Worm (Caenorhabditis elegans) whole organism, L1 larva: ENCODE results near the gene ccch-1.

Experiments
- C16A3.4 ChIP-seq: fragments of 150-350 bp; optimal IDR thresholded peaks from 2 replicates; lab custom pipeline; 2014; ENCODE audit warnings: missing biosample characterization, missing genetic modification characterization
- aha-1 ChIP-seq: fragments of 150-350 bp; optimal IDR thresholded peaks from 2 replicates; lab custom pipeline; 2014; ENCODE audit warnings: missing biosample characterization, missing genetic modification characterization
- alr-1 ChIP-seq: fragments of 200-800 bp; sonication (Bioruptor generic); optimal IDR thresholded peaks from 2 replicates; lab custom pipeline; 2018; ENCODE audit warnings: borderline replicate concordance, mild to moderate bottlenecking, missing genetic modification characterization, missing compliant biosample characterization
- ama-1 ChIP-seq: fragments of 150-350 bp; optimal IDR thresholded peaks from 2 replicates; lab custom pipeline; 2014
- blmp-1 ChIP-seq: fragments of 150-350 bp; optimal IDR thresholded peaks from 2 replicates; lab custom pipeline; 2014; ENCODE audit warnings: missing biosample characterization, missing genetic modification characterization
- ceh-63 ChIP-seq: fragments of 200-800 bp; sonication (Bioruptor generic); optimal IDR thresholded peaks from 2 replicates; lab custom pipeline; 2018; ENCODE audit warnings: mild to moderate bottlenecking, missing genetic modification characterization, missing compliant biosample characterization
- ceh-82 ChIP-seq, 3 experiments: fragments of 150-350 bp in 1 of 3; sonication (generic microtip) in 2 of 3; optimal IDR thresholded peaks; 2 replicates each; lab custom pipeline; 2014 to 2017; ENCODE audit warnings: missing biosample characterization in 3 of 3, missing genetic modification characterization in 3 of 3
- dpl-1 ChIP-seq, 3 experiments: fragments of 150-350 bp in 2 of 3; sonication (generic microtip) in 1 of 3; optimal IDR thresholded peaks; 2 replicates each; lab custom pipeline; 2014 to 2017; ENCODE audit warnings: missing biosample characterization in 3 of 3, missing genetic modification characterization in 3 of 3, missing genetic modification reagents in 3 of 3
- efl-1 ChIP-seq, 4 experiments: fragments of 150-350 bp; optimal IDR thresholded peaks in 3 of 4; peaks in 1 of 4; 1 replicate in 1 of 4; 2 replicates in 3 of 4; lab custom pipeline; 2014; ENCODE audit warnings: missing biosample characterization in 2 of 4, missing genetic modification characterization in 2 of 4, missing genetic modification reagents in 2 of 4
- elt-2 ChIP-seq: sonication (generic microtip); optimal IDR thresholded peaks from 2 replicates; lab custom pipeline; 2016; ENCODE audit warnings: missing genetic modification characterization, mild to moderate bottlenecking, inconsistent platforms, missing compliant biosample characterization, missing genetic modification reagents
- elt-3 ChIP-seq, 6 experiments: fragments of 150-350 bp in 1 of 6; sonication (generic microtip); optimal IDR thresholded peaks; 2 replicates each; lab custom pipeline; 2017 to 2018; ENCODE audit warnings: missing biosample characterization in 6 of 6, missing genetic modification characterization in 6 of 6, inconsistent platforms in 1 of 6
- fos-1 ChIP-seq: fragments of 150-350 bp; optimal IDR thresholded peaks from 2 replicates; lab custom pipeline; 2014; ENCODE audit warnings: missing biosample characterization, missing genetic modification characterization
- grh-1 ChIP-seq: fragments of 200-800 bp; sonication (Bioruptor generic); IDR thresholded peaks from 2 replicates; pipeline ENCODE4 v1.3.6; 2022; ENCODE audit warnings: missing genetic modification reagents, missing genetic modification characterization, missing compliant biosample characterization
- hpl-2 ChIP-seq: fragments of 150-350 bp; optimal IDR thresholded peaks from 2 replicates; lab custom pipeline; 2014; ENCODE audit warnings: missing biosample characterization, missing genetic modification reagents, missing genetic modification characterization
- isw-1 ChIP-seq: fragments of 200-800 bp; sonication (Bioruptor generic); IDR thresholded peaks from 2 replicates; pipeline ENCODE4 v1.3.6; 2022; ENCODE audit warnings: missing genetic modification characterization, missing compliant biosample characterization
- lin-13 ChIP-seq: fragments of 150-350 bp; optimal IDR thresholded peaks from 2 replicates; lab custom pipeline; 2014; ENCODE audit warnings: missing biosample characterization, missing genetic modification reagents, missing genetic modification characterization
- lin-39 ChIP-seq: fragments of 150-350 bp; optimal IDR thresholded peaks from 2 replicates; lab custom pipeline; 2014; ENCODE audit warnings: missing biosample characterization, missing genetic modification reagents, missing genetic modification characterization
- mdl-1 ChIP-seq, 2 experiments: fragments of 150-350 bp; optimal IDR thresholded peaks; 2 replicates each; lab custom pipeline; 2014 to 2017; ENCODE audit warnings: missing biosample characterization in 2 of 2, missing genetic modification characterization in 2 of 2, inconsistent platforms in 1 of 2
- mep-1 ChIP-seq: fragments of 150-350 bp; optimal IDR thresholded peaks from 2 replicates; lab custom pipeline; 2014; ENCODE audit warnings: missing biosample characterization, missing genetic modification characterization
- nhr-19 ChIP-seq: fragments of 200-800 bp; sonication (Bioruptor generic); conservative IDR thresholded peaks from 2 replicates; pipeline ENCODE4 v1.3.6; 2022; ENCODE audit warnings: missing genetic modification characterization, missing compliant biosample characterization
- nhr-20 ChIP-seq: sonication (generic microtip); optimal IDR thresholded peaks from 2 replicates; lab custom pipeline; 2016; ENCODE audit warnings: mild to moderate bottlenecking, missing genetic modification characterization, missing compliant biosample characterization
- nhr-237 ChIP-seq: fragments of 150-350 bp; optimal IDR thresholded peaks from 2 replicates; lab custom pipeline; 2014; ENCODE audit warnings: missing biosample characterization, missing genetic modification characterization
- nhr-47 ChIP-seq: sonication (generic microtip); optimal IDR thresholded peaks from 2 replicates; lab custom pipeline; 2016; ENCODE audit warnings: mild to moderate bottlenecking, missing genetic modification characterization, moderate library complexity, missing compliant biosample characterization
- nhr-71 ChIP-seq: sonication (generic microtip); optimal IDR thresholded peaks from 2 replicates; lab custom pipeline; 2016; ENCODE audit warnings: mild to moderate bottlenecking, missing genetic modification characterization, moderate library complexity, missing compliant biosample characterization
- nhr-76 ChIP-seq: sonication (generic microtip); optimal IDR thresholded peaks from 2 replicates; lab custom pipeline; 2017; ENCODE audit warnings: missing biosample characterization, missing genetic modification characterization
- nhr-85 ChIP-seq: sonication (generic microtip); peaks from one replicate; lab custom pipeline; 2016; ENCODE audit warnings: missing genetic modification characterization, inconsistent platforms, missing compliant biosample characterization
- nhr-90 ChIP-seq: sonication (generic microtip); optimal IDR thresholded peaks from 2 replicates; lab custom pipeline; 2016; ENCODE audit warnings: mild to moderate bottlenecking, missing genetic modification characterization, missing compliant biosample characterization; ENCODE audit not compliant: poor library complexity
- pqm-1 ChIP-seq: sonication (generic microtip); optimal IDR thresholded peaks from 3 replicates; lab custom pipeline; 2017; ENCODE audit warnings: missing biosample characterization, missing genetic modification characterization
- skn-1 ChIP-seq: fragments of 150-350 bp; optimal IDR thresholded peaks from 2 replicates; lab custom pipeline; 2014; ENCODE audit warnings: missing biosample characterization, missing genetic modification characterization
- snpc-4 ChIP-seq: fragments of 150-350 bp; optimal IDR thresholded peaks from 2 replicates; lab custom pipeline; 2014; ENCODE audit warnings: missing biosample characterization, missing genetic modification characterization
- sup-37 ChIP-seq: fragments of 200-800 bp; sonication (Bioruptor generic); optimal IDR thresholded peaks from 2 replicates; lab custom pipeline; 2018; ENCODE audit warnings: mild to moderate bottlenecking, missing genetic modification characterization, missing compliant biosample characterization
- swsn-7 ChIP-seq: sonication (generic microtip); optimal IDR thresholded peaks from 2 replicates; lab custom pipeline; 2016; ENCODE audit warnings: missing genetic modification characterization, missing compliant biosample characterization
- tbx-2 ChIP-seq: sonication (generic microtip); optimal IDR thresholded peaks from 2 replicates; lab custom pipeline; 2016; ENCODE audit warnings: missing genetic modification characterization, missing compliant biosample characterization
- unc-130 ChIP-seq: fragments of 150-350 bp; optimal IDR thresholded peaks from 2 replicates; lab custom pipeline; 2017; ENCODE audit warnings: missing biosample characterization, missing genetic modification characterization, inconsistent platforms
- vab-15 ChIP-seq: sonication (generic microtip); optimal IDR thresholded peaks from 2 replicates; lab custom pipeline; 2017; ENCODE audit warnings: missing genotype, mild to moderate bottlenecking, missing genetic modification characterization, missing compliant biosample characterization
- xbp-1 ChIP-seq: sonication (generic microtip); optimal IDR thresholded peaks from 2 replicates; lab custom pipeline; 2016; ENCODE audit warnings: missing genetic modification characterization, missing compliant biosample characterization
- zag-1 ChIP-seq: fragments of 150-350 bp; optimal IDR thresholded peaks from 2 replicates; lab custom pipeline; 2014; ENCODE audit warnings: missing biosample characterization, missing genetic modification characterization
- zip-4 ChIP-seq: fragments of 200-800 bp; sonication (Bioruptor generic); optimal IDR thresholded peaks from 2 replicates; lab custom pipeline; 2018; ENCODE audit warnings: mild to moderate bottlenecking, missing genetic modification characterization, moderate library complexity, missing compliant biosample characterization
- ztf-11 ChIP-seq, 2 experiments: sonication (generic microtip); optimal IDR thresholded peaks; 2 replicates each; lab custom pipeline; 2016 to 2017; ENCODE audit warnings: missing genetic modification characterization in 2 of 2, missing biosample characterization in 1 of 2, missing compliant biosample characterization in 1 of 2
- ztf-4 ChIP-seq: fragments of 150-350 bp; optimal IDR thresholded peaks from 2 replicates; lab custom pipeline; 2014; ENCODE audit warnings: missing biosample characterization, missing genetic modification characterization

ccch-1 gene

DNA sequence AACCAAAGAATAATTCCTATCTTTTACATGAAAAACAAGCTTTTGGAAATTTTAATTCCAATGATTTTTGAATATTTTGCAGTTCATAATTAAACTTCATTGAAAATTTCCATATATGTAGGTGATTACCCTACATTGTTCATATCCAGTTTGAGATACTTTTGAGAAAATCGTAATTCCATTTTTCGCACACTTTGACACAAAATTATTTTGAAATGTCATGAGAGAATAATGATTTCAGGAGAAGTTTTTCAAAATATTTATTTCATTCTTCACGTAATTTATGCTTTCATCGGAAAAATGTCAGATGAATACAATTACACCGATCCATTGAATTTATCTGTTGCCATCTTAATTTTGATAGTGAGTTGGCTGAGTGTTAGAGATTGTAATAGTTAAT is 55.6 kb downstream of the ccch-1 start, which contains the start of gene srx-88:
TSS of gene srx-88 (plus strand) at position 301 of the 400 bp plus-strand sequence.
- no peak for TF ChIP-seq blmp-1 (tag; lab: Kevin White, UChicago)
- no peak for TF ChIP-seq tbx-2
- TF ChIP-seq alr-1 (tag; lab: Kevin White, UChicago): no peak
- TF ChIP-seq elt-2 (tag; lab: Kevin White, UChicago): no peak
- TF ChIP-seq lin-39 (tag; lab: Kevin White, UChicago): no peak
- TF ChIP-seq pqm-1 (tag; lab: Kevin White, UChicago): no peak
- TF ChIP-seq nhr-85: no peak
- no peak for TF ChIP-seq xbp-1 (tag; lab: Kevin White, UChicago)
- TF ChIP-seq ama-1 (lab: Kevin White, UChicago): no peak
- no peak for TF ChIP-seq ztf-11 (tag; optimal IDR thresholded peaks at IDR 0.05; lab: Kevin White, UChicago)
- no peak for TF ChIP-seq isw-1
- TF ChIP-seq fos-1: no peak
- no peak for TF ChIP-seq nhr-237 (tag; lab: Kevin White, UChicago)
- TF ChIP-seq mdl-1 (tag; optimal IDR thresholded peaks at IDR 0.05; lab: Kevin White, UChicago): no peak
- no peak for TF ChIP-seq unc-130 (tag; lab: Kevin White, UChicago)
- no peak for TF ChIP-seq ztf-4 (tag; lab: Kevin White, UChicago)
- no peak for TF ChIP-seq sup-37 (GFP tag; lab: Kevin White, UChicago)
- TF ChIP-seq lin-13: no peak

- TF ChIP-seq nhr-20 (peak; percentile 75), nhr-76 (tag; lab: Kevin White, UChicago) (no peak), mep-1 (tag; lab: Kevin White, UChicago) (no peak), zip-4 (GFP tag; lab: Kevin White, UChicago) (peak; percentile 70), nhr-19 (GFP tag; lab: Robert Waterston, UW) (peak; percentile 66), aha-1 (tag; lab: Kevin White, UChicago) (no peak), nhr-90 (tag; lab: Kevin White, UChicago) (peak; percentile 62), nhr-47 (tag; lab: Kevin White, UChicago) (peak; percentile 54), elt-2 (tag; lab: Kevin White, UChicago) (peak; percentile 61), ceh-82 (tag; optimal IDR thresholded peaks at IDR 0.05; lab: Kevin White, UChicago) (peak; percentile 42 to 54 (median 49)), elt-3 (tag; optimal IDR thresholded peaks at IDR 0.05; lab: Kevin White, UChicago) (peak in 1 of 6 experiments; percentile 16), vab-15 (tag; lab: Kevin White, UChicago) (no peak), grh-1 (GFP tag; lab: Robert Waterston, UW) (0 out of 2 replicates have a peak, but pooled peaks have one; percentile 28), nhr-85 (peak; percentile 87), C16A3.4 (no peak), swsn-7 (peak; percentile 29), nhr-71 (peak; percentile 80), dpl-1 (GFP tag; optimal IDR thresholded peaks at IDR 0.05; lab: Kevin White, UChicago) (peak in 1 of 3 experiments; percentile 0), skn-1 (peak; percentile 11), hpl-2 (peak; percentile 56), efl-1 (optimal IDR thresholded peaks at IDR 0.05; lab: Kevin White, UChicago) (peak; percentile 4 to 30), efl-1 (GFP tag; optimal IDR thresholded peaks at IDR 0.05 in 1 of 2; lab: Kevin White, UChicago) (no peak), snpc-4 (tag; lab: Kevin White, UChicago) (peak; percentile 97)
These were observed 57.5 kb downstream of the ccch-1 start for ce11 chrV:11585122-11585521.

- TF ChIP-seq zag-1 (no peak), ceh-63 (no peak), hpl-2 (no peak)
- TF ChIP-seq, all 84 proteins: peak for 0
These were observed 61.8 kb downstream of the ccch-1 start, which contains the start of gene srx-82 for ce11 chrV:11589433-11589832. TSS of gene srx-82 (plus strand) at chrV:11589733.
